Worm (Caenorhabditis elegans) whole organism, young adult: Measurements from ENCODE around the gene mnk-1.
A peak's percentile ranks its signal among the peaks of the same experiment; 100 is the strongest.

Experiments used
- B0035.1 ChIP-seq: sonication (generic microtip); optimal IDR thresholded peaks from 2 replicates; lab custom pipeline; 2016; ENCODE audit warnings: missing genetic modification characterization, mild to moderate bottlenecking, missing compliant biosample characterization, missing genotype, missing genetic modification reagents
- C06A6.2 ChIP-seq: fragments of 200-800 bp; sonication (Bioruptor generic); conservative IDR thresholded peaks from 2 replicates; pipeline ENCODE4 v1.3.6; 2022; ENCODE audit warnings: missing genetic modification characterization, missing compliant biosample characterization
- F10E7.11 ChIP-seq: sonication (generic microtip); optimal IDR thresholded peaks from 2 replicates; lab custom pipeline; 2017; ENCODE audit warnings: mild to moderate bottlenecking, missing genetic modification characterization, moderate library complexity, missing compliant biosample characterization
- F23B12.7 ChIP-seq: sonication (generic microtip); optimal IDR thresholded peaks from 2 replicates; lab custom pipeline; 2017; ENCODE audit warnings: missing genetic modification characterization, mild to moderate bottlenecking, missing compliant biosample characterization, antibody characterized with exemption, moderate library complexity; ENCODE audit not compliant: insufficient read depth
- F55B11.4 ChIP-seq: sonication (generic microtip); optimal IDR thresholded peaks from 2 replicates; lab custom pipeline; 2016; ENCODE audit warnings: missing compliant biosample characterization, missing genetic modification characterization, borderline replicate concordance; ENCODE audit not compliant: insufficient read depth
- F57C9.4 ChIP-seq: sonication (generic microtip); optimal IDR thresholded peaks from 2 replicates; lab custom pipeline; 2017; ENCODE audit warnings: mild to moderate bottlenecking, missing genetic modification characterization, missing compliant biosample characterization
- K11D2.4 ChIP-seq: fragments of 200-800 bp; sonication (Bioruptor generic); IDR thresholded peaks from 2 replicates; pipeline ENCODE4 v1.3.6; 2022; ENCODE audit warnings: missing genetic modification reagents, missing genetic modification characterization, missing compliant biosample characterization
- T07F8.4 ChIP-seq: sonication (generic microtip); optimal IDR thresholded peaks from 2 replicates; lab custom pipeline; 2016; ENCODE audit warnings: mild to moderate bottlenecking, missing genetic modification characterization, moderate library complexity, missing compliant biosample characterization
- Y79H2A.3 ChIP-seq: fragments of 200-800 bp; sonication (Bioruptor generic); conservative IDR thresholded peaks from 2 replicates; pipeline ENCODE4 v1.3.6; 2022; ENCODE audit warnings: missing genetic modification reagents, missing genetic modification characterization, missing compliant biosample characterization
- Y95B8A.8 ChIP-seq: fragments of 200-800 bp; sonication (Bioruptor generic); IDR thresholded peaks from 2 replicates; pipeline ENCODE4 v1.3.6; 2022; ENCODE audit warnings: missing genetic modification reagents, missing genetic modification characterization, missing compliant biosample characterization
- aptf-3 ChIP-seq: fragments of 200-800 bp; sonication (Bioruptor generic); IDR thresholded peaks from 2 replicates; pipeline ENCODE4 v1.3.6; 2022; ENCODE audit warnings: missing genetic modification characterization, missing compliant biosample characterization
- attf-3 ChIP-seq: fragments of 200-800 bp; sonication (Bioruptor generic); conservative IDR thresholded peaks from 2 replicates; pipeline ENCODE4 v1.3.6; 2022; ENCODE audit warnings: missing genetic modification reagents, missing genetic modification characterization, missing compliant biosample characterization
- attf-5 ChIP-seq: fragments of 200-800 bp; sonication (Bioruptor generic); optimal IDR thresholded peaks from 2 replicates; lab custom pipeline; 2018; ENCODE audit warnings: mild to moderate bottlenecking, missing genetic modification characterization, missing compliant biosample characterization
- bed-2 ChIP-seq: fragments of 200-800 bp; sonication (Bioruptor generic); IDR thresholded peaks from 2 replicates; pipeline ENCODE4 v1.3.6; 2022; ENCODE audit warnings: missing genetic modification reagents, missing genetic modification characterization, missing compliant biosample characterization
- ccch-3 ChIP-seq: fragments of 200-800 bp; sonication (Bioruptor generic); optimal IDR thresholded peaks from 2 replicates; lab custom pipeline; 2018; ENCODE audit warnings: mild to moderate bottlenecking, missing genetic modification characterization, missing compliant biosample characterization
- cebp-1 ChIP-seq, 2 experiments: fragments of 200-800 bp in 1 of 2; sonication (Bioruptor generic) in 1 of 2; sonication (generic microtip) in 1 of 2; IDR thresholded peaks in 1 of 2; optimal IDR thresholded peaks in 1 of 2; 2 replicates each; pipeline versions ENCODE4 v1.3.6 to Lab custom; 2017 to 2022; ENCODE audit warnings: missing compliant biosample characterization in 2 of 2, missing genetic modification characterization in 2 of 2, mild to moderate bottlenecking in 1 of 2, missing genetic modification reagents in 1 of 2, moderate library complexity in 1 of 2
- chd-7 ChIP-seq: sonication (generic microtip); optimal IDR thresholded peaks from 2 replicates; lab custom pipeline; 2016; ENCODE audit warnings: mild to moderate bottlenecking, missing genetic modification characterization, moderate library complexity, missing compliant biosample characterization
- egl-44 ChIP-seq: fragments of 200-800 bp; sonication (Bioruptor generic); IDR thresholded peaks from 2 replicates; pipeline ENCODE4 v1.3.6; 2022; ENCODE audit warnings: missing genetic modification reagents, missing genetic modification characterization, missing compliant biosample characterization
- egrh-3 ChIP-seq: fragments of 200-800 bp; sonication (Bioruptor generic); IDR thresholded peaks from 2 replicates; pipeline ENCODE4 v1.3.6; 2022; ENCODE audit warnings: missing genetic modification reagents, missing genetic modification characterization, missing compliant biosample characterization
- fkh-3 ChIP-seq: sonication (generic microtip); optimal IDR thresholded peaks from 2 replicates; lab custom pipeline; 2016; ENCODE audit warnings: mild to moderate bottlenecking, missing genetic modification characterization, missing compliant biosample characterization
- hlh-26 ChIP-seq: fragments of 200-800 bp; sonication (Bioruptor generic); conservative IDR thresholded peaks from 2 replicates; pipeline ENCODE4 v1.3.6; 2022; ENCODE audit warnings: missing genetic modification reagents, missing genetic modification characterization, missing compliant biosample characterization
- hsf-1 ChIP-seq: fragments of 200-800 bp; sonication (Bioruptor generic); IDR thresholded peaks from 2 replicates; pipeline ENCODE4 v1.3.6; 2022; ENCODE audit warnings: missing genetic modification reagents, missing genetic modification characterization, missing compliant biosample characterization
- lag-1 ChIP-seq: fragments of 200-800 bp; sonication (Bioruptor generic); IDR thresholded peaks from 2 replicates; pipeline ENCODE4 v1.3.6; 2022; ENCODE audit warnings: missing genetic modification reagents, missing genetic modification characterization, missing compliant biosample characterization
- let-526 ChIP-seq: fragments of 200-800 bp; sonication (Bioruptor generic); IDR thresholded peaks from 2 replicates; pipeline ENCODE4 v1.3.6; 2022; ENCODE audit warnings: missing genetic modification reagents, missing genetic modification characterization, missing compliant biosample characterization
- lin-26 ChIP-seq: fragments of 200-800 bp; sonication (Bioruptor generic); IDR thresholded peaks from 2 replicates; pipeline ENCODE4 v1.3.6; 2022; ENCODE audit warnings: missing genetic modification reagents, missing genetic modification characterization, missing compliant biosample characterization
- lin-35 ChIP-seq, 3 experiments: fragments of 150-350 bp in 2 of 3; sonication (generic microtip) in 1 of 3; optimal IDR thresholded peaks; 2 replicates each; lab custom pipeline; 2014 to 2018; ENCODE audit warnings: missing biosample characterization in 3 of 3, missing genetic modification characterization in 3 of 3, missing genetic modification reagents in 3 of 3
- madf-10 ChIP-seq: sonication (generic microtip); optimal IDR thresholded peaks from 2 replicates; lab custom pipeline; 2016; ENCODE audit warnings: mild to moderate bottlenecking, missing genetic modification characterization, missing compliant biosample characterization
- mes-4 ChIP-seq: sonication (generic microtip); optimal IDR thresholded peaks from 2 replicates; lab custom pipeline; 2016; ENCODE audit warnings: missing genotype, missing genetic modification characterization, missing compliant biosample characterization
- mxl-1 ChIP-seq: sonication (generic microtip); optimal IDR thresholded peaks from 2 replicates; lab custom pipeline; 2016; ENCODE audit warnings: missing genetic modification characterization, missing compliant biosample characterization
- nfyb-1 ChIP-seq: fragments of 200-800 bp; sonication (Bioruptor generic); IDR thresholded peaks from 2 replicates; pipeline ENCODE4 v1.3.6; 2022; ENCODE audit warnings: missing genetic modification reagents, missing genetic modification characterization, missing compliant biosample characterization
- nhr-90 ChIP-seq: sonication (generic microtip); optimal IDR thresholded peaks from 2 replicates; lab custom pipeline; 2016; ENCODE audit warnings: missing genotype, mild to moderate bottlenecking, missing genetic modification characterization, missing compliant biosample characterization
- pbrm-1 ChIP-seq: fragments of 200-800 bp; sonication (Bioruptor generic); IDR thresholded peaks from 2 replicates; pipeline ENCODE4 v1.3.6; 2022; ENCODE audit warnings: missing genetic modification reagents, missing genetic modification characterization, missing compliant biosample characterization
- pha-4 ChIP-seq: fragments of 150-350 bp; sonication (generic microtip); optimal IDR thresholded peaks from 2 replicates; lab custom pipeline; 2014; ENCODE audit warnings: missing biosample characterization, missing genetic modification reagents, missing genetic modification characterization
- rcor-1 ChIP-seq: fragments of 200-800 bp; sonication (Bioruptor generic); IDR thresholded peaks from 2 replicates; pipeline ENCODE4 v1.3.6; 2022; ENCODE audit warnings: missing genetic modification reagents, missing genetic modification characterization, missing compliant biosample characterization
- rec-8 ChIP-seq, 2 experiments: sonication (generic microtip); optimal IDR thresholded peaks; 2 replicates each; lab custom pipeline; 2016; ENCODE audit warnings: mild to moderate bottlenecking in 2 of 2, missing genetic modification characterization in 2 of 2, missing genetic modification reagents in 2 of 2, missing genotype in 2 of 2, missing biosample characterization in 1 of 2, missing compliant biosample characterization in 1 of 2, moderate library complexity in 1 of 2
- tlf-1 ChIP-seq: fragments of 200-800 bp; sonication (Bioruptor generic); optimal IDR thresholded peaks from 2 replicates; lab custom pipeline; 2018; ENCODE audit warnings: mild to moderate bottlenecking, missing genetic modification characterization, missing compliant biosample characterization
- xnd-1 ChIP-seq: sonication (generic microtip); optimal IDR thresholded peaks from 2 replicates; lab custom pipeline; 2016; ENCODE audit warnings: missing genotype, missing genetic modification reagents, missing genetic modification characterization, missing compliant biosample characterization
- zfh-2 ChIP-seq: fragments of 200-800 bp; sonication (Bioruptor generic); conservative IDR thresholded peaks from 2 replicates; pipeline ENCODE4 v1.3.6; 2022; ENCODE audit warnings: missing genetic modification reagents, missing genetic modification characterization, missing compliant biosample characterization
- ztf-26 ChIP-seq: sonication (generic microtip); optimal IDR thresholded peaks from 2 replicates; lab custom pipeline; 2017; ENCODE audit warnings: missing genetic modification characterization, missing compliant biosample characterization
- ztf-28 ChIP-seq: fragments of 200-800 bp; sonication (Bioruptor generic); IDR thresholded peaks from 2 replicates; pipeline ENCODE4 v1.3.6; 2022; ENCODE audit warnings: missing genetic modification reagents, missing genetic modification characterization, missing compliant biosample characterization
- ztf-3 ChIP-seq: fragments of 200-800 bp; sonication (Bioruptor generic); optimal IDR thresholded peaks from 2 replicates; lab custom pipeline; 2018; ENCODE audit warnings: mild to moderate bottlenecking, missing genetic modification characterization, missing compliant biosample characterization
- ztf-6 ChIP-seq: fragments of 200-800 bp; sonication (Bioruptor generic); IDR thresholded peaks from 2 replicates; pipeline ENCODE4 v1.3.6; 2022; ENCODE audit warnings: missing genetic modification reagents, missing genetic modification characterization, missing compliant biosample characterization

Gene mnk-1

ce11 chrII:10547311-10547710, 7.5 kb downstream of the mnk-1 start (continued):
- TF ChIP-seq C06A6.2 (GFP tag; lab: Robert Waterston, UW) = peak; percentile 64
- peak; percentile 6 for TF ChIP-seq T07F8.4 (tag; lab: Kevin White, UChicago)
- TF ChIP-seq hsf-1 (GFP tag; lab: Robert Waterston, UW) = no peak
- TF ChIP-seq tlf-1 (GFP tag; lab: Kevin White, UChicago) = no peak
- TF ChIP-seq cebp-1 (GFP tag; IDR thresholded peaks at IDR 0.05; lab: Robert Waterston, UW) = no peak
- peak; percentile 41 for TF ChIP-seq cebp-1 (tag; optimal IDR thresholded peaks at IDR 0.05; lab: Kevin White, UChicago)
- TF ChIP-seq rcor-1 (GFP tag; lab: Robert Waterston, UW) = no peak
- TF ChIP-seq xnd-1 (tag; lab: Kevin White, UChicago) = no peak
- TF ChIP-seq madf-10 (tag; lab: Kevin White, UChicago) = peak; percentile 5
- TF ChIP-seq egl-44 (GFP tag; lab: Robert Waterston, UW) = peak; percentile 19; the same call in 1 of the 2 replicates
- TF ChIP-seq attf-5 = peak; percentile 30
- peak; percentile 70 for TF ChIP-seq nfyb-1 (GFP tag; lab: Robert Waterston, UW)
- TF ChIP-seq attf-3 (GFP tag; lab: Robert Waterston, UW) = no peak
- TF ChIP-seq pbrm-1 = peak; percentile 42; the same call in 1 of the 2 replicates
- TF ChIP-seq F57C9.4 = peak; percentile 22
- TF ChIP-seq ztf-26 (tag; lab: Kevin White, UChicago) = peak; percentile 80
- TF ChIP-seq rec-8 (tag; optimal IDR thresholded peaks at IDR 0.05; lab: Kevin White, UChicago) = no peak
- TF ChIP-seq ccch-3 = no peak
- TF ChIP-seq F55B11.4 = no peak
- no peak for TF ChIP-seq Y79H2A.3
- TF ChIP-seq mxl-1 (tag; lab: Kevin White, UChicago) = no peak
- TF ChIP-seq zfh-2 (GFP tag; lab: Robert Waterston, UW) = peak; percentile 95
- peak; percentile 35 for TF ChIP-seq ztf-3 (GFP tag; lab: Kevin White, UChicago)
- TF ChIP-seq egrh-3 = peak; percentile 71
- TF ChIP-seq let-526 (GFP tag; lab: Robert Waterston, UW) = 0 out of 2 replicates have a peak, but pooled peaks have one; percentile 52
- peak; percentile 62 for TF ChIP-seq fkh-3 (tag; lab: Kevin White, UChicago)

ce11 chrII:10546784-10547087, 8.1 kb downstream of the mnk-1 start:
- no peak for TF ChIP-seq hsf-1 (GFP tag; lab: Robert Waterston, UW)
- TF ChIP-seq F57C9.4 = no peak
- TF ChIP-seq lin-35 (GFP tag; optimal IDR thresholded peaks at IDR 0.05; lab: Kevin White, UChicago) = no peak
- 0 out of 2 replicates have a peak, but pooled peaks have one; percentile 10 for TF ChIP-seq Y95B8A.8 (GFP tag; lab: Robert Waterston, UW)
- TF ChIP-seq nfyb-1 (GFP tag; lab: Robert Waterston, UW) = 0 out of 2 replicates have a peak, but pooled peaks have one; percentile 7
- TF ChIP-seq pha-4 = peak; percentile 30

ce11 chrII:10545924-10546783, 8.7 kb downstream of the mnk-1 start:
- TF ChIP-seq attf-3 (GFP tag; lab: Robert Waterston, UW) (0 out of 2 replicates have a peak, but pooled peaks have one; percentile 20), lin-26 (GFP tag; lab: Robert Waterston, UW) (peak; percentile 82), mes-4 (no peak), lag-1 (GFP tag; lab: Robert Waterston, UW) (no peak), hlh-26 (GFP tag; lab: Robert Waterston, UW) (no peak), B0035.1 (no peak), chd-7 (tag; lab: Kevin White, UChicago) (peak; percentile 17), lin-35 (GFP tag; optimal IDR thresholded peaks at IDR 0.05; lab: Kevin White, UChicago) (peak in 1 of 3 experiments; percentile 20), mxl-1 (tag; lab: Kevin White, UChicago) (no peak), ztf-28 (GFP tag; lab: Robert Waterston, UW) (no peak), madf-10 (tag; lab: Kevin White, UChicago) (no peak), let-526 (GFP tag; lab: Robert Waterston, UW) (no peak), aptf-3 (GFP tag; lab: Robert Waterston, UW) (peak; percentile 6; the same call in 1 of the 2 replicates), nhr-90 (tag; lab: Kevin White, UChicago) (peak; percentile 35), K11D2.4 (no peak), ztf-6 (GFP tag; lab: Robert Waterston, UW) (no peak), ccch-3 (no peak), F23B12.7 (tag; lab: Kevin White, UChicago) (no peak), pbrm-1 (peak; percentile 59; the same call in 1 of the 2 replicates), egl-44 (GFP tag; lab: Robert Waterston, UW) (peak; percentile 66; the same call in 1 of the 2 replicates), bed-2 (no peak), F10E7.11 (tag; lab: Kevin White, UChicago) (no peak)
